Fruit fly (Drosophila melanogaster) whole organism, prepupa: ENCODE data around the gene Trs23.

Source experiments
- Blimp-1 ChIP-seq: fragments of 200-800 bp; sonication (Bioruptor generic); optimal IDR thresholded peaks from 3 replicates; lab custom pipeline; 2017; ENCODE audit warnings: missing biosample characterization, missing genetic modification characterization, mild to moderate bottlenecking, moderate library complexity, missing genetic modification reagents
- CG10631 ChIP-seq: fragments of 200-800 bp; sonication (Bioruptor generic); optimal IDR thresholded peaks from 2 replicates; lab custom pipeline; 2016; ENCODE audit warnings: missing biosample characterization, missing genetic modification characterization
- CG1621 ChIP-seq: fragments of 200-800 bp; sonication (Bioruptor generic); optimal IDR thresholded peaks from 3 replicates; lab custom pipeline; 2018; ENCODE audit warnings: missing biosample characterization, mild to moderate bottlenecking, missing genetic modification characterization
- CG16779 ChIP-seq: fragments of 200-800 bp; sonication (Bioruptor generic); optimal IDR thresholded peaks from 3 replicates; lab custom pipeline; 2017; ENCODE audit warnings: missing biosample characterization, mild to moderate bottlenecking, missing genetic modification characterization
- CG3032 ChIP-seq: fragments of 200-800 bp; optimal IDR thresholded peaks from 2 replicates; lab custom pipeline; 2019; ENCODE audit warnings: missing biosample characterization, mild to moderate bottlenecking, missing genetic modification characterization, moderate library complexity
- CG31627 ChIP-seq: fragments of 200-800 bp; sonication (Bioruptor generic); optimal IDR thresholded peaks from 3 replicates; lab custom pipeline; 2016; ENCODE audit warnings: missing biosample characterization, missing genetic modification characterization
- CG32006 ChIP-seq: fragments of 200-800 bp; sonication (Bioruptor generic); optimal IDR thresholded peaks from 3 replicates; lab custom pipeline; 2017; ENCODE audit warnings: missing biosample characterization, mild to moderate bottlenecking, missing genetic modification characterization
- CG3919 ChIP-seq: fragments of 200-800 bp; sonication (Bioruptor generic); optimal IDR thresholded peaks from 3 replicates; lab custom pipeline; 2016; ENCODE audit warnings: missing biosample characterization, missing genetic modification characterization
- CG4318 ChIP-seq: fragments of 200-800 bp; sonication (Bioruptor generic); optimal IDR thresholded peaks from 3 replicates; lab custom pipeline; 2017; ENCODE audit warnings: missing biosample characterization, mild to moderate bottlenecking, missing genetic modification characterization
- CG6163 ChIP-seq: fragments of 200-800 bp; sonication (Bioruptor generic); IDR thresholded peaks from 3 replicates; pipeline ENCODE4 v1.3.6; 2022; ENCODE audit warnings: missing biosample characterization, missing genetic modification characterization
- CG6792 ChIP-seq: fragments of 200-800 bp; sonication (Bioruptor generic); optimal IDR thresholded peaks from 3 replicates; lab custom pipeline; 2016; ENCODE audit warnings: missing biosample characterization, missing genetic modification characterization
- CG6854 ChIP-seq: fragments of 200-800 bp; sonication (Bioruptor generic); optimal IDR thresholded peaks from 2 replicates; lab custom pipeline; 2017; ENCODE audit warnings: missing biosample characterization, mild to moderate bottlenecking, missing genetic modification characterization
- CG7368 ChIP-seq: fragments of 200-800 bp; sonication (Bioruptor generic); optimal IDR thresholded peaks from 3 replicates; lab custom pipeline; 2016; ENCODE audit warnings: missing biosample characterization, missing genetic modification characterization
- CG8119 ChIP-seq: fragments of 200-800 bp; sonication (Bioruptor generic); IDR thresholded peaks from 3 replicates; pipeline ENCODE4 v1.3.6; 2022; ENCODE audit warnings: missing biosample characterization, missing genetic modification characterization
- CG8632 ChIP-seq: fragments of 200-800 bp; sonication (Bioruptor generic); optimal IDR thresholded peaks from 3 replicates; lab custom pipeline; 2016; ENCODE audit warnings: missing biosample characterization, missing genetic modification characterization
- CG9139 ChIP-seq: fragments of 200-800 bp; sonication (Bioruptor generic); optimal IDR thresholded peaks from 3 replicates; lab custom pipeline; 2017; ENCODE audit warnings: missing biosample characterization, mild to moderate bottlenecking, missing genetic modification characterization
- Eip78C ChIP-seq: fragments of 200-800 bp; sonication (Bioruptor generic); peaks from one replicate; lab custom pipeline; 2016; ENCODE audit warnings: missing biosample characterization, missing genetic modification characterization
- Eip93F ChIP-seq: fragments of 200-800 bp; sonication (Bioruptor generic); optimal IDR thresholded peaks from 2 replicates; lab custom pipeline; 2016; ENCODE audit warnings: missing biosample characterization, mild to moderate bottlenecking, missing genetic modification characterization
- Ets96B ChIP-seq: fragments of 200-800 bp; optimal IDR thresholded peaks from 2 replicates; lab custom pipeline; 2019; ENCODE audit warnings: missing biosample characterization, mild to moderate bottlenecking, missing genetic modification characterization, moderate library complexity
- Gug ChIP-seq: fragments of 200-800 bp; sonication (Bioruptor generic); IDR thresholded peaks from 2 replicates; pipeline ENCODE4 v1.3.6; 2022; ENCODE audit warnings: missing biosample characterization, missing genetic modification characterization
- Hr39 ChIP-seq: fragments of 200-800 bp; sonication (Bioruptor generic); optimal IDR thresholded peaks from 2 replicates; lab custom pipeline; 2016; ENCODE audit warnings: missing biosample characterization, missing genetic modification characterization
- Hr4 ChIP-seq: fragments of 200-800 bp; sonication (Bioruptor generic); optimal IDR thresholded peaks from 3 replicates; lab custom pipeline; 2016; ENCODE audit warnings: missing biosample characterization, missing genetic modification characterization
- Lpt ChIP-seq: fragments of 200-800 bp; sonication (Bioruptor generic); optimal IDR thresholded peaks from 3 replicates; lab custom pipeline; 2016; ENCODE audit warnings: missing biosample characterization, missing genetic modification characterization
- Met ChIP-seq: fragments of 200-800 bp; sonication (Bioruptor generic); optimal IDR thresholded peaks from 3 replicates; lab custom pipeline; 2016; ENCODE audit warnings: missing biosample characterization, missing genetic modification characterization
- Smox ChIP-seq: fragments of 200-800 bp; sonication (Bioruptor generic); optimal IDR thresholded peaks from 3 replicates; lab custom pipeline; 2016; ENCODE audit warnings: missing biosample characterization, missing genetic modification characterization
- Sox102F ChIP-seq: fragments of 200-800 bp; sonication (Bioruptor generic); optimal IDR thresholded peaks from 2 replicates; lab custom pipeline; 2016; ENCODE audit warnings: missing biosample characterization, mild to moderate bottlenecking, missing genetic modification characterization
- Sox14 ChIP-seq: fragments of 200-800 bp; sonication (Bioruptor generic); optimal IDR thresholded peaks from 3 replicates; lab custom pipeline; 2016; ENCODE audit warnings: missing biosample characterization, missing genetic modification characterization
- Sox15 ChIP-seq: fragments of 200-800 bp; sonication (Bioruptor generic); optimal IDR thresholded peaks from 3 replicates; lab custom pipeline; 2016; ENCODE audit warnings: missing biosample characterization, missing genetic modification characterization
- achi ChIP-seq: fragments of 200-800 bp; sonication (Bioruptor generic); optimal IDR thresholded peaks from 3 replicates; lab custom pipeline; 2016; ENCODE audit warnings: missing biosample characterization, missing genetic modification characterization
- acj6 ChIP-seq: fragments of 200-800 bp; sonication (Bioruptor generic); optimal IDR thresholded peaks from 3 replicates; lab custom pipeline; 2016; ENCODE audit warnings: missing biosample characterization, missing genetic modification characterization
- cyc ChIP-seq: fragments of 200-800 bp; sonication (Bioruptor generic); optimal IDR thresholded peaks from 3 replicates; lab custom pipeline; 2016; ENCODE audit warnings: missing biosample characterization, missing genetic modification characterization
- eg ChIP-seq: fragments of 200-800 bp; sonication (Bioruptor generic); IDR thresholded peaks from 3 replicates; pipeline ENCODE4 v1.3.6; 2022; ENCODE audit warnings: missing biosample characterization, missing genetic modification characterization
- esn ChIP-seq: fragments of 200-800 bp; sonication (Bioruptor generic); optimal IDR thresholded peaks from 2 replicates; lab custom pipeline; 2016; ENCODE audit warnings: missing biosample characterization, mild to moderate bottlenecking, missing genetic modification characterization, moderate library complexity
- fd85E ChIP-seq: fragments of 200-800 bp; sonication (Bioruptor generic); optimal IDR thresholded peaks from 3 replicates; lab custom pipeline; 2016; ENCODE audit warnings: missing biosample characterization, missing genetic modification characterization
- fkh ChIP-seq: fragments of 200-800 bp; sonication (Bioruptor generic); optimal IDR thresholded peaks from 3 replicates; lab custom pipeline; 2017; ENCODE audit warnings: missing biosample characterization, mild to moderate bottlenecking, missing genetic modification characterization, moderate library complexity
- lz ChIP-seq: fragments of 200-800 bp; sonication (Bioruptor generic); optimal IDR thresholded peaks from 3 replicates; lab custom pipeline; 2016; ENCODE audit warnings: missing biosample characterization, missing genetic modification characterization
- net ChIP-seq: fragments of 200-800 bp; sonication (Bioruptor generic); optimal IDR thresholded peaks from 3 replicates; lab custom pipeline; 2016; ENCODE audit warnings: missing biosample characterization, missing genetic modification characterization
- pdm3 ChIP-seq: fragments of 200-800 bp; sonication (Bioruptor generic); optimal IDR thresholded peaks from 3 replicates; lab custom pipeline; 2016; ENCODE audit warnings: missing biosample characterization, missing genetic modification characterization
- ss ChIP-seq, 2 experiments: fragments of 200-800 bp; sonication (Bioruptor generic); optimal IDR thresholded peaks; 2 replicates in 1 of 2; 3 replicates in 1 of 2; lab custom pipeline; 2017 to 2018; ENCODE audit warnings: mild to moderate bottlenecking in 2 of 2, missing biosample characterization in 2 of 2, missing genetic modification characterization in 2 of 2, moderate library complexity in 1 of 2
- svp ChIP-seq: fragments of 200-800 bp; sonication (Bioruptor generic); peaks from one replicate; lab custom pipeline; 2016; ENCODE audit warnings: missing biosample characterization, missing genetic modification characterization
- topi ChIP-seq: fragments of 200-800 bp; sonication (Bioruptor generic); optimal IDR thresholded peaks from 3 replicates; lab custom pipeline; 2016; ENCODE audit warnings: missing biosample characterization, missing genetic modification characterization
- vri ChIP-seq: fragments of 200-800 bp; sonication (Bioruptor generic); optimal IDR thresholded peaks from 3 replicates; lab custom pipeline; 2016; ENCODE audit warnings: missing biosample characterization, mild to moderate bottlenecking, missing genetic modification characterization

Trs23 gene

DNA sequence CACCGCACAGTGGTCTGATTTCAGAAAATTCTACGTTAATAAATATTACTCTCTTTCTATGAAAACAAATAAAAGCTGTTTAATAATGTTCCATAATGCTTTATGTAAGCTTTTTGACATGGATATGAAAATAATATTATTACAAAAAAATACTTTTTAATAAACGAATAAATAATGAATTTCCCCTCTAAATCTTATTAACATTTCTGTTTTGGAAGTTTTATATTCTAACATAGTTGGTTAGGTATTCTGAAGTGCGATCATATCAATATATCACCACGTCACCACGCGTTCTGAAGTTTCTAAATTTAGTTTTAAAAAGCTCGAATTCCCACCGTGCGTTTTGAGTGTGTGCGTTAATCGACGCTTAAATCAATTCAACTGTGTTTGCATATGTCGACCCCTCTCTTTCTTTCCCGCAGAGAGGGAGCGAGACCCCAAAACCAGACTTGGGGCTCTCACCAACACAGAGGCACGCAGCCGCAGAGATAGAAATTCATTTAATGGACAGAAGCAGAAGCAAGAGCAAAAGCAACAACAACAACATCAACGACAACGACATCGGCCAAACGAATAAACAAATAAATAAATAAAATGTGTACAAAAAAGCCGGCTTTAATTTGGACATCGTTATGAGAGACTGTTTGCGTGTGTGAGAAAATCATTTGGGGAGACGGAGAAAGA is 5.4 kb downstream of the Trs23 start (continued):
- TF ChIP-seq Sox102F (GFP tag; lab: Kevin White, UChicago) (peak; percentile 85), topi (GFP tag; lab: Kevin White, UChicago) (peak; percentile 90), acj6 (GFP tag; lab: Kevin White, UChicago) (peak; percentile 91), Met (GFP tag; lab: Kevin White, UChicago) (peak; percentile 89), CG8632 (GFP tag; lab: Kevin White, UChicago) (peak; percentile 94), Eip93F (GFP tag; lab: Kevin White, UChicago) (peak; percentile 51), CG7368 (GFP tag; lab: Kevin White, UChicago) (peak; percentile 82), eg (peak; percentile 72; the same call in 2 of the 3 replicates), CG6792 (peak; percentile 90), CG6163 (GFP tag; lab: Robert Waterston, UW) (peak; percentile 66; the same call in 2 of the 3 replicates), net (GFP tag; lab: Kevin White, UChicago) (peak; percentile 92), Ets96B (tag; lab: Kevin White, UChicago) (peak; percentile 90)

dm6 chr2L:8692426-8693180 is 6.6 kb downstream of the Trs23 start:
- TF ChIP-seq cyc (GFP tag; lab: Kevin White, UChicago) = no peak
- peak; percentile 94 for TF ChIP-seq fkh (GFP tag; lab: Kevin White, UChicago)
- no peak for TF ChIP-seq CG1621
- TF ChIP-seq pdm3 = no peak
- no peak for TF ChIP-seq Eip93F (GFP tag; lab: Kevin White, UChicago)
- peak; percentile 50 for TF ChIP-seq Blimp-1
- peak; percentile 8 for TF ChIP-seq achi (GFP tag; lab: Kevin White, UChicago)
- peak; percentile 17; the same call in 1 of the 3 replicates for TF ChIP-seq CG8119 (GFP tag; lab: Robert Waterston, UW)
- peak; percentile 58 for TF ChIP-seq Eip78C (GFP tag; lab: Kevin White, UChicago)
- peak; percentile 47 for TF ChIP-seq esn
- TF ChIP-seq CG16779 (tag; lab: Kevin White, UChicago) = no peak
- TF ChIP-seq Gug (GFP tag; lab: Robert Waterston, UW) = no peak
- no peak for TF ChIP-seq CG32006 (GFP tag; lab: Kevin White, UChicago)
- 0 out of 3 replicates have a peak, but pooled peaks have one; percentile 43 for TF ChIP-seq CG6163 (GFP tag; lab: Robert Waterston, UW)
- no peak for TF ChIP-seq CG10631 (GFP tag; lab: Kevin White, UChicago)
- TF ChIP-seq Sox15 (GFP tag; lab: Kevin White, UChicago) = no peak
- peak; percentile 21 for TF ChIP-seq CG31627 (GFP tag; lab: Kevin White, UChicago)
- no peak for TF ChIP-seq fd85E (GFP tag; lab: Kevin White, UChicago)
- no peak for TF ChIP-seq Ets96B (tag; lab: Kevin White, UChicago)
- TF ChIP-seq Sox102F (GFP tag; lab: Kevin White, UChicago) = peak; percentile 21
- TF ChIP-seq lz (GFP tag; lab: Kevin White, UChicago) = peak; percentile 8
- TF ChIP-seq CG4318 (GFP tag; lab: Kevin White, UChicago) = no peak
- TF ChIP-seq svp (GFP tag; lab: Kevin White, UChicago) = peak; percentile 80
- TF ChIP-seq Smox (GFP tag; lab: Kevin White, UChicago) = peak; percentile 38
- TF ChIP-seq vri (GFP tag; lab: Kevin White, UChicago) = peak; percentile 83
- no peak for TF ChIP-seq CG9139 (GFP tag; lab: Kevin White, UChicago)
- no peak for TF ChIP-seq CG3032 (tag; lab: Kevin White, UChicago)
- TF ChIP-seq acj6 (GFP tag; lab: Kevin White, UChicago) = no peak
- no peak for TF ChIP-seq Hr39 (GFP tag; lab: Kevin White, UChicago)
- peak; percentile 12 for TF ChIP-seq Met (GFP tag; lab: Kevin White, UChicago)
- peak; percentile 52; the same call in 1 of the 3 replicates for TF ChIP-seq eg
- TF ChIP-seq Hr4 (GFP tag; lab: Kevin White, UChicago) = no peak
- peak; percentile 8 for TF ChIP-seq Sox14 (GFP tag; lab: Kevin White, UChicago)
- no peak for TF ChIP-seq ss (GFP tag; optimal IDR thresholded peaks at IDR 0.05; lab: Kevin White, UChicago)
- TF ChIP-seq Lpt (GFP tag; lab: Kevin White, UChicago) = peak; percentile 15
- TF ChIP-seq net (GFP tag; lab: Kevin White, UChicago) = no peak
- TF ChIP-seq topi (GFP tag; lab: Kevin White, UChicago) = peak; percentile 7
- TF ChIP-seq CG3919 (GFP tag; lab: Kevin White, UChicago) = peak; percentile 22
- TF ChIP-seq CG6854 (GFP tag; lab: Kevin White, UChicago) = peak; percentile 31
- TF ChIP-seq, all 60 proteins: peak for 20
